Worm (Caenorhabditis elegans): ENCODE measurements around the gene srh-265.

- TF ChIP-seq mdl-1 (tag; optimal IDR thresholded peaks at IDR 0.05) (no peak), nhr-129 (tag; optimal IDR thresholded peaks at IDR 0.05) (no peak), crh-2 (tag; optimal IDR thresholded peaks at IDR 0.05) (no peak), egl-27 (tag; optimal IDR thresholded peaks at IDR 0.05) (no peak), lin-13 (GFP tag; optimal IDR thresholded peaks at IDR 0.05) (no peak), snpc-4 (tag; optimal IDR thresholded peaks at IDR 0.05) (no peak), Y55F3AM.14 (GFP tag; optimal IDR thresholded peaks at IDR 0.05) (no peak), nhr-25 (tag; optimal IDR thresholded peaks at IDR 0.05) (no peak)
These were observed 43.0 kb downstream of the srh-265 start, which contains the start of gene str-71 for ce11 chrV:15459088-15459487.

All from whole organism, L2 larva.